Worm (Caenorhabditis elegans): Measurements from ENCODE around the gene C26B9.2.

- TF ChIP-seq zag-1 (tag; optimal IDR thresholded peaks at IDR 0.05) (no peak), pha-4 (tag; optimal IDR thresholded peaks at IDR 0.05) (no peak), unc-62 (GFP tag; optimal IDR thresholded peaks at IDR 0.05) (no peak), egl-27 (tag; optimal IDR thresholded peaks at IDR 0.05) (no peak), skn-1 (tag; optimal IDR thresholded peaks at IDR 0.05) (no peak), nhr-28 (tag; optimal IDR thresholded peaks at IDR 0.05) (no peak), ztf-4 (tag; optimal IDR thresholded peaks at IDR 0.05) (no peak), lin-15B (tag; optimal IDR thresholded peaks at IDR 0.05) (no peak), nhr-237 (tag; optimal IDR thresholded peaks at IDR 0.05) (no peak), mml-1 (tag; optimal IDR thresholded peaks at IDR 0.05) (no peak), lin-39 (tag; optimal IDR thresholded peaks at IDR 0.05) (no peak), aly-2 (tag; optimal IDR thresholded peaks at IDR 0.05) (no peak), elt-3 (tag; optimal IDR thresholded peaks at IDR 0.05) (no peak)
These were observed 47.6 kb downstream of the C26B9.2 start for ce11 chrX:5387629-5388028.

All from whole organism, L3 larva.